Fruit fly (Drosophila melanogaster): ENCODE results near the gene CG32086.

dm6 chr3L:11588594-11588993 is 4.7 kb upstream of the CG32086 start:
- TF ChIP-seq CG8478 (optimal IDR thresholded peaks at IDR 0.05) (no peak), usp (GFP tag; optimal IDR thresholded peaks at IDR 0.05) (no peak), psq (optimal IDR thresholded peaks at IDR 0.05) (no peak), pan (optimal IDR thresholded peaks at IDR 0.05) (no peak), Dll (optimal IDR thresholded peaks at IDR 0.05) (no peak), EcR (GFP tag; optimal IDR thresholded peaks at IDR 0.05) (no peak)

All from whole organism.